Worm (Caenorhabditis elegans): ENCODE results near the gene clec-149.

The clec-149 gene

DNA sequence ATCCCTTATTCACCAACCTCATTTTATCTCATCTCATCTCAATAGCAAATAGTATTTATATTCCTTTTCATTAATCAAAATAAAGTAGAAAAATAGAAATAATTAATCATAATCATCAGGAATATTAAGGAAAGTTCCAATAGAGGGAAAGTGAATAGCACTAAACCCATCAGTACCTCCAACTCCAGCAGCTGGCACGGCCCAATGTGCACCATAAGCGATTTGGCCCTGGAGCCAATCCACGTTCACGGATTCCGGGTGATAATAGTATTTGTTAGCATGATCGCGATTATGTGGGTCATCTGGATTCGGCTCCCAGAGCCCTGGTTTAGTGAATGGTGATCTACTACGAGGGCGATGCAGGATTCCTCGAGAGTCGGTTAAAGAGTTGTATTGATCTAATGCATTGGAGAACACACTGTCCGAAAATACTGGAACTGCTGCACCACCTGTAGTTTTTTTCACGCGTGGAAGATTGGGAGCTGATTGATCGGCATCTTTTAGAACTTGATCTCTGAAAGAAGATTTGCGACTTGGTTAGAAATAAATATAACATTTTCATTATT is 12.8 kb downstream of the clec-149 start (continued):
- TF ChIP-seq nhr-25 (tag; optimal IDR thresholded peaks at IDR 0.05; ENCODE audit: borderline replicate concordance, insufficient read depth) (peak; percentile 84), daf-19 (GFP tag; conservative IDR thresholded peaks at IDR 0.05) (0 out of 2 replicates have a peak, but pooled peaks have one; percentile 79), nhr-41 (GFP tag; IDR thresholded peaks at IDR 0.05) (peak; percentile 96), nhr-77 (tag; optimal IDR thresholded peaks at IDR 0.05) (peak; percentile 98), ceh-62 (tag; optimal IDR thresholded peaks at IDR 0.05) (no peak), arid-1 (GFP tag; conservative IDR thresholded peaks at IDR 0.05) (peak; percentile 98), lir-3 (tag; optimal IDR thresholded peaks at IDR 0.05) (no peak), unc-62 (GFP tag; optimal IDR thresholded peaks at IDR 0.05 in 1 of 2) (no peak), unc-62 (tag; optimal IDR thresholded peaks at IDR 0.05) (no peak), mdt-29 (GFP tag; IDR thresholded peaks at IDR 0.05) (peak; percentile 93), nhr-237 (tag; optimal IDR thresholded peaks at IDR 0.05) (peak; percentile 49), F26F4.8 (GFP tag; conservative IDR thresholded peaks at IDR 0.05) (no peak), hlh-30 (tag; optimal IDR thresholded peaks at IDR 0.05; ENCODE audit: insufficient read depth) (peak; percentile 5), spr-1 (tag; optimal IDR thresholded peaks at IDR 0.05) (peak; percentile 58), set-16 (GFP tag; IDR thresholded peaks at IDR 0.05) (peak; percentile 60), F10B5.3 (tag; optimal IDR thresholded peaks at IDR 0.05) (peak; percentile 16), fos-1 (tag; optimal IDR thresholded peaks at IDR 0.05) (peak; percentile 82), nhr-10 (tag; optimal IDR thresholded peaks at IDR 0.05) (peak; percentile 93), madf-5 (GFP tag; IDR thresholded peaks at IDR 0.05) (peak; percentile 77 to 95; a peak in 3 of 4 replicates), R02D3.7 (tag; optimal IDR thresholded peaks at IDR 0.05) (no peak), lin-1 (GFP tag; IDR thresholded peaks at IDR 0.05) (peak; percentile 95), T20F7.1 (GFP tag; optimal IDR thresholded peaks at IDR 0.05) (peak; percentile 77), pqm-1 (tag; optimal IDR thresholded peaks at IDR 0.05) (peak; percentile 5), nhr-42 (GFP tag; IDR thresholded peaks at IDR 0.05) (peak; percentile 95), dmd-6 (GFP tag; IDR thresholded peaks at IDR 0.05) (peak; percentile 76), cey-2 (tag; optimal IDR thresholded peaks at IDR 0.05; ENCODE audit: borderline replicate concordance, insufficient read depth) (no peak), zag-1 (tag; optimal IDR thresholded peaks at IDR 0.05) (peak; percentile 45), saeg-2 (GFP tag; IDR thresholded peaks at IDR 0.05) (peak; percentile 88), nhr-102 (tag; optimal IDR thresholded peaks at IDR 0.05) (peak; percentile 92), dve-1 (tag; optimal IDR thresholded peaks at IDR 0.05; ENCODE audit: insufficient read depth) (peak; percentile 86), F37D6.2 (tag; optimal IDR thresholded peaks at IDR 0.05) (peak; percentile 40), ces-1 (GFP tag; optimal IDR thresholded peaks at IDR 0.05) (no peak), php-3 (GFP tag; IDR thresholded peaks at IDR 0.05) (peak; percentile 94), ceh-82 (tag; optimal IDR thresholded peaks at IDR 0.05) (no peak), dpl-1 (GFP tag; optimal IDR thresholded peaks at IDR 0.05) (no peak), F49E8.2 (tag; optimal IDR thresholded peaks at IDR 0.05; ENCODE audit: borderline replicate concordance) (no peak), ctbp-1 (GFP tag; IDR thresholded peaks at IDR 0.05) (peak; percentile 91), Y5F2A.4 (GFP tag; optimal IDR thresholded peaks at IDR 0.05) (peak; percentile 91), dmd-8 (GFP tag; IDR thresholded peaks at IDR 0.05) (peak; percentile 90), tag-97 (GFP tag; IDR thresholded peaks at IDR 0.05) (peak; percentile 74; the same call in 1 of the 2 replicates), nhr-6 (tag; optimal IDR thresholded peaks at IDR 0.05) (no peak), skn-1 (tag; optimal IDR thresholded peaks at IDR 0.05) (peak; percentile 20), mes-2 (tag; optimal IDR thresholded peaks at IDR 0.05; ENCODE audit: poor library complexity, severe bottlenecking) (peak; percentile 77), aha-1 (tag) (peak; percentile 99), nhr-28 (tag; optimal IDR thresholded peaks at IDR 0.05) (peak; percentile 65), mxl-2 (GFP tag; conservative IDR thresholded peaks at IDR 0.05) (peak; percentile 78), nhr-76 (tag; optimal IDR thresholded peaks at IDR 0.05) (no peak), zip-2 (tag; optimal IDR thresholded peaks at IDR 0.05) (no peak), madf-9 (GFP tag; conservative IDR thresholded peaks at IDR 0.05) (peak; percentile 72), T26A8.4 (GFP tag; IDR thresholded peaks at IDR 0.05) (peak; percentile 98), rbr-2 (tag; optimal IDR thresholded peaks at IDR 0.05) (peak; percentile 47)
